Fruit fly (Drosophila melanogaster): ENCODE data around the gene CG3939.

- TF ChIP-seq br (GFP tag; optimal IDR thresholded peaks at IDR 0.05) (peak; percentile 93), rgr (GFP tag; optimal IDR thresholded peaks at IDR 0.05) (peak; percentile 94), psq (GFP tag; optimal IDR thresholded peaks at IDR 0.05) (peak; percentile 97)
Observed at dm6 chrX:3162405-3163256, 12.2 kb upstream of the CG3939 start.

All from whole organism, wandering third instar larva.